Worm (Caenorhabditis elegans) whole organism, early embryonic: Measurements from ENCODE around the gene C15B12.2.

Experiments
- B0310.2 ChIP-seq: sonication (generic microtip); optimal IDR thresholded peaks from 2 replicates; lab custom pipeline; 2016; ENCODE audit warnings: mild to moderate bottlenecking, missing genetic modification characterization, missing compliant biosample characterization
- aly-1 ChIP-seq: sonication (generic microtip); optimal IDR thresholded peaks from 2 replicates; lab custom pipeline; 2016; ENCODE audit warnings: missing genetic modification characterization, missing compliant biosample characterization
- ama-1 ChIP-seq: fragments of 150-350 bp; optimal IDR thresholded peaks from 2 replicates; lab custom pipeline; 2014
- ceh-13 ChIP-seq: fragments of 200-800 bp; sonication (Bioruptor generic); optimal IDR thresholded peaks from 2 replicates; lab custom pipeline; 2018; ENCODE audit warnings: mild to moderate bottlenecking, missing genetic modification characterization, missing compliant biosample characterization
- flt-1 ChIP-seq: fragments of 200-800 bp; sonication (Bioruptor generic); IDR thresholded peaks from 2 replicates; pipeline ENCODE4 v1.3.6; 2022; ENCODE audit warnings: missing genetic modification characterization, missing compliant biosample characterization
- hmbx-1 ChIP-seq: sonication (generic microtip); optimal IDR thresholded peaks from 2 replicates; lab custom pipeline; 2016; ENCODE audit warnings: mild to moderate bottlenecking, missing genetic modification characterization, missing compliant biosample characterization
- pes-1 ChIP-seq: fragments of 200-800 bp; sonication (Bioruptor generic); IDR thresholded peaks from 2 replicates; pipeline ENCODE4 v1.3.6; 2022; ENCODE audit warnings: missing genetic modification reagents, missing genetic modification characterization, missing compliant biosample characterization
- scrt-1 ChIP-seq: fragments of 200-800 bp; sonication (Bioruptor generic); IDR thresholded peaks from 2 replicates; pipeline ENCODE4 v1.3.6; 2022; ENCODE audit warnings: missing genetic modification characterization, missing compliant biosample characterization

DNA sequence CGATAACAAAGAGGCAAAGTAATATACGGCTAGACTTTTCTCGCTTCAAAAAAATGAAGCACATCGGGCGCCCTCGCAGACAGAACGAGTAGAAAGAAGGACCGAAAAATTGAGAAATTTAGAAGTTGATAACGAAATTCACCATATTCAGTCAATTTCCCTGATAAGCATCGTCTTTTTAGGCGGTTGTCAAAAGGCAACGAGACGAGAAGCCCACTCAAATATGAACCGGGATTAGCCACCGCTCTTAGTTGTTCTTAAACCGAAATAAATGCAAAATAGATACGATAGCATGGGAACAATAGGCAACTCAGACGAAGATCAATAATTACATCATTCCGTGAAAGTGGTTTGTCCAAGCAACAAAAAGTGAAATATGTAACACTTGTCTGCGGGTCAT lies 39.9 kb downstream of the C15B12.2 start:
- TF ChIP-seq ama-1 (lab: Kevin White, UChicago) (no peak), B0310.2 (no peak), flt-1 (no peak), pes-1 (GFP tag; lab: Robert Waterston, UW) (no peak), ceh-13 (GFP tag; lab: Kevin White, UChicago) (no peak), hmbx-1 (tag; lab: Kevin White, UChicago) (no peak), aly-1 (tag; lab: Kevin White, UChicago) (no peak), scrt-1 (GFP tag; lab: Robert Waterston, UW) (no peak)
